Fruit fly (Drosophila melanogaster) whole organism, pupa: ENCODE data around the gene CG16798.

Experiments
- CG12605 ChIP-seq: fragments of 200-800 bp; sonication (Bioruptor generic); IDR thresholded peaks from 2 replicates; pipeline ENCODE4 v1.3.6; 2022; ENCODE audit warnings: missing biosample characterization, missing genetic modification characterization
- CG13204 ChIP-seq: fragments of 200-800 bp; sonication (Bioruptor generic); optimal IDR thresholded peaks from 2 replicates; lab custom pipeline; 2018; ENCODE audit warnings: missing biosample characterization, mild to moderate bottlenecking, missing genetic modification characterization, moderate library complexity
- CG15710 ChIP-seq: fragments of 200-800 bp; sonication (Bioruptor generic); optimal IDR thresholded peaks from 2 replicates; lab custom pipeline; 2018; ENCODE audit warnings: missing biosample characterization, mild to moderate bottlenecking, missing genetic modification characterization, moderate library complexity
- CG17806 ChIP-seq: fragments of 200-800 bp; sonication (Bioruptor generic); optimal IDR thresholded peaks from 2 replicates; lab custom pipeline; 2018; ENCODE audit warnings: missing biosample characterization, mild to moderate bottlenecking, missing genetic modification characterization, moderate library complexity
- CG4496 ChIP-seq: fragments of 200-800 bp; sonication (Bioruptor generic); IDR thresholded peaks from 3 replicates; pipeline ENCODE4 v1.3.6; 2022; ENCODE audit warnings: missing biosample characterization, missing genetic modification characterization
- CG9948 ChIP-seq: fragments of 200-800 bp; sonication (Bioruptor generic); optimal IDR thresholded peaks from 2 replicates; lab custom pipeline; 2018; ENCODE audit warnings: missing biosample characterization, mild to moderate bottlenecking, missing genetic modification characterization, moderate library complexity
- Pif1B ChIP-seq: fragments of 200-800 bp; sonication (Bioruptor generic); optimal IDR thresholded peaks from 3 replicates; lab custom pipeline; 2016; ENCODE audit warnings: missing biosample characterization, missing genetic modification characterization

DNA sequence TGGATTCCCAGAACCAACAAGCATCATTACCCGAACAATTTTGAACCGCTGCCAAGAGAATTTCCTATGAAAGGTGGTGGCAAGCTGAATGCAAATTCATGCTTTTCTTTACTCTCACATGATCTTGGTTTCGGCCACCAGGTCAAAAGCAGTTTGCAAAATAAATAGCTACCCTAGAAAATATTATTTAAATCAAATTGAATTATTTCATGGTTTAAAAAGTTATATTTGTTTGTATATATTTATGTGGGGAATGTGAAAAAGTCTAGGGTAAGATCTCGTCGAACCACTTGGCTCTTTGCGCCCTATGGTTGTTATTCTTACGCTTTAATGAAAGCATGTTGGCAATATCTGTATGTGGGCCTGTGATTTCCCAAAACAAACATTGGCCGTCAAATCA, 30.4 kb downstream of the CG16798 start:
- TF ChIP-seq CG15710 (no peak), CG9948 (tag; lab: Kevin White, UChicago) (no peak), CG17806 (no peak), CG4496 (GFP tag; lab: Robert Waterston, UW) (no peak), Pif1B (GFP tag; lab: Kevin White, UChicago) (no peak), CG12605 (GFP tag; lab: Robert Waterston, UW) (0 out of 2 replicates have a peak, but pooled peaks have one; percentile 13), CG13204 (GFP tag; lab: Kevin White, UChicago) (no peak)
